Fruit fly (Drosophila melanogaster): ENCODE data around the gene CG5004.

Gene CG5004

dm6 chrX:17091062-17091904 is 16.1 kb upstream of the CG5004 start, which contains the start of the genes CG16700 and CG4991 (continued):
- TF ChIP-seq sc (optimal IDR thresholded peaks at IDR 0.05) (no peak), sc (GFP tag; optimal IDR thresholded peaks at IDR 0.05) (peak; percentile 76), CG6854 (GFP tag; optimal IDR thresholded peaks at IDR 0.05) (peak; percentile 72), Max (GFP tag; optimal IDR thresholded peaks at IDR 0.05) (no peak), Deaf1 (tag; optimal IDR thresholded peaks at IDR 0.05) (peak; percentile 71), CG11560 (tag; IDR thresholded peaks at IDR 0.05) (0 out of 3 replicates have a peak, but pooled peaks have one; percentile 44), Drgx (GFP tag; IDR thresholded peaks at IDR 0.05) (peak; percentile 62), p53 (GFP tag; optimal IDR thresholded peaks at IDR 0.05) (no peak), nau (GFP tag; optimal IDR thresholded peaks at IDR 0.05) (peak; percentile 39), eyg (GFP tag; optimal IDR thresholded peaks at IDR 0.05) (no peak), dimm (GFP tag; IDR thresholded peaks at IDR 0.05) (no peak), YL-1 (GFP tag; optimal IDR thresholded peaks at IDR 0.05) (peak; percentile 20), gsb-n (tag; optimal IDR thresholded peaks at IDR 0.05) (peak; percentile 75), lilli (GFP tag; optimal IDR thresholded peaks at IDR 0.05) (peak; percentile 42), CG34224 (GFP tag; IDR thresholded peaks at IDR 0.05; ENCODE audit: partially characterized antibody) (no peak), PHDP (tag; optimal IDR thresholded peaks at IDR 0.05) (peak; percentile 79), tin (GFP tag; optimal IDR thresholded peaks at IDR 0.05) (peak; percentile 70), CG8089 (GFP tag; optimal IDR thresholded peaks at IDR 0.05) (no peak), inv (GFP tag; IDR thresholded peaks at IDR 0.05; ENCODE audit: partially characterized antibody) (no peak), Lim3 (GFP tag; IDR thresholded peaks at IDR 0.05) (no peak), pros (GFP tag; optimal IDR thresholded peaks at IDR 0.05) (no peak), klu (GFP tag; IDR thresholded peaks at IDR 0.05) (peak; percentile 70), gsb (GFP tag; IDR thresholded peaks at IDR 0.05) (0 out of 2 replicates have a peak, but pooled peaks have one; percentile 42), CG3726 (GFP tag; IDR thresholded peaks at IDR 0.05) (no peak), Nf-YC (tag; optimal IDR thresholded peaks at IDR 0.05) (peak; percentile 83), al (GFP tag; IDR thresholded peaks at IDR 0.05) (peak; percentile 69; the same call in 1 of the 2 replicates), CG18476 (GFP tag; optimal IDR thresholded peaks at IDR 0.05) (peak; percentile 43), fru (optimal IDR thresholded peaks at IDR 0.05) (no peak), tll (GFP tag; optimal IDR thresholded peaks at IDR 0.05) (peak in 1 of 2 experiments; percentile 23), D (optimal IDR thresholded peaks at IDR 0.05) (no peak), D (GFP tag; optimal IDR thresholded peaks at IDR 0.05) (peak; percentile 75), CG18262 (tag; optimal IDR thresholded peaks at IDR 0.05) (peak; percentile 95), lab (GFP tag; optimal IDR thresholded peaks at IDR 0.05) (peak; percentile 82), CG8765 (GFP tag; IDR thresholded peaks at IDR 0.05) (peak; percentile 67), sens-2 (GFP tag; IDR thresholded peaks at IDR 0.05) (peak; percentile 42; the same call in 1 of the 2 replicates), ash1 (GFP tag; optimal IDR thresholded peaks at IDR 0.05) (no peak), CG4820 (GFP tag; optimal IDR thresholded peaks at IDR 0.05) (peak; percentile 68), luna (GFP tag; optimal IDR thresholded peaks at IDR 0.05) (no peak), Lpt (GFP tag; optimal IDR thresholded peaks at IDR 0.05) (no peak), CG7556 (GFP tag; optimal IDR thresholded peaks at IDR 0.05) (peak; percentile 93), CG7963 (GFP tag; IDR thresholded peaks at IDR 0.05; ENCODE audit: partially characterized antibody) (no peak), Nf-YB (GFP tag; optimal IDR thresholded peaks at IDR 0.05) (peak; percentile 72), trh (GFP tag; optimal IDR thresholded peaks at IDR 0.05) (peak; percentile 12), Sin3A (optimal IDR thresholded peaks at IDR 0.05) (no peak), sna (GFP tag; IDR thresholded peaks at IDR 0.05; ENCODE audit: partially characterized antibody) (no peak), Doc3 (GFP tag; IDR thresholded peaks at IDR 0.05; ENCODE audit: partially characterized antibody) (no peak), salm (tag; optimal IDR thresholded peaks at IDR 0.05) (peak; percentile 46), ATbp (GFP tag; optimal IDR thresholded peaks at IDR 0.05) (peak; percentile 39), row (GFP tag; IDR thresholded peaks at IDR 0.05) (peak; percentile 83), zfh1 (GFP tag; IDR thresholded peaks at IDR 0.05) (peak; percentile 73)

Measured in whole organism, embryonic.